Worm (Caenorhabditis elegans) whole organism, L1 larva: ENCODE measurements around the gene lgc-5.

Experiments used
- C16A3.4 ChIP-seq: fragments of 150-350 bp; optimal IDR thresholded peaks from 2 replicates; lab custom pipeline; 2014; ENCODE audit warnings: missing biosample characterization, missing genetic modification characterization
- alr-1 ChIP-seq: fragments of 200-800 bp; sonication (Bioruptor generic); optimal IDR thresholded peaks from 2 replicates; lab custom pipeline; 2018; ENCODE audit warnings: borderline replicate concordance, mild to moderate bottlenecking, missing genetic modification characterization, missing compliant biosample characterization
- aly-2 ChIP-seq: fragments of 150-350 bp; optimal IDR thresholded peaks from 2 replicates; lab custom pipeline; 2014; ENCODE audit warnings: missing biosample characterization, missing genetic modification characterization
- ceh-8 ChIP-seq: fragments of 200-800 bp; sonication (Bioruptor generic); optimal IDR thresholded peaks from 2 replicates; lab custom pipeline; 2018; ENCODE audit warnings: mild to moderate bottlenecking, missing genetic modification characterization, moderate library complexity, missing compliant biosample characterization
- ceh-82 ChIP-seq, 3 experiments: fragments of 150-350 bp in 1 of 3; sonication (generic microtip) in 2 of 3; optimal IDR thresholded peaks; 2 replicates each; lab custom pipeline; 2014 to 2017; ENCODE audit warnings: missing biosample characterization in 3 of 3, missing genetic modification characterization in 3 of 3
- ceh-88 ChIP-seq: fragments of 200-800 bp; sonication (Bioruptor generic); IDR thresholded peaks from 2 replicates; pipeline ENCODE4 v1.3.6; 2022; ENCODE audit warnings: missing genetic modification characterization, missing compliant biosample characterization
- efl-1 ChIP-seq, 4 experiments: fragments of 150-350 bp; optimal IDR thresholded peaks in 3 of 4; peaks in 1 of 4; 1 replicate in 1 of 4; 2 replicates in 3 of 4; lab custom pipeline; 2014; ENCODE audit warnings: missing biosample characterization in 2 of 4, missing genetic modification characterization in 2 of 4, missing genetic modification reagents in 2 of 4
- egl-27 ChIP-seq, 2 experiments: fragments of 150-350 bp in 1 of 2; sonication (generic microtip); optimal IDR thresholded peaks; 3 replicates each; lab custom pipeline; 2017 to 2018; ENCODE audit warnings: missing biosample characterization in 2 of 2, missing genetic modification characterization in 2 of 2, missing genetic modification reagents in 2 of 2
- elt-2 ChIP-seq: sonication (generic microtip); optimal IDR thresholded peaks from 2 replicates; lab custom pipeline; 2016; ENCODE audit warnings: missing genetic modification characterization, mild to moderate bottlenecking, inconsistent platforms, missing compliant biosample characterization, missing genetic modification reagents
- elt-3 ChIP-seq, 6 experiments: fragments of 150-350 bp in 1 of 6; sonication (generic microtip); optimal IDR thresholded peaks; 2 replicates each; lab custom pipeline; 2017 to 2018; ENCODE audit warnings: missing biosample characterization in 6 of 6, missing genetic modification characterization in 6 of 6, inconsistent platforms in 1 of 6
- fkh-8 ChIP-seq: sonication (generic microtip); optimal IDR thresholded peaks from 2 replicates; lab custom pipeline; 2016; ENCODE audit warnings: mild to moderate bottlenecking, missing genetic modification characterization, missing compliant biosample characterization
- grh-1 ChIP-seq: fragments of 200-800 bp; sonication (Bioruptor generic); IDR thresholded peaks from 2 replicates; pipeline ENCODE4 v1.3.6; 2022; ENCODE audit warnings: missing genetic modification reagents, missing genetic modification characterization, missing compliant biosample characterization
- hpl-2 ChIP-seq: fragments of 150-350 bp; optimal IDR thresholded peaks from 2 replicates; lab custom pipeline; 2014; ENCODE audit warnings: missing biosample characterization, missing genetic modification reagents, missing genetic modification characterization
- jun-1 ChIP-seq: fragments of 150-350 bp; optimal IDR thresholded peaks from 2 replicates; lab custom pipeline; 2014; ENCODE audit warnings: missing biosample characterization, missing genetic modification reagents, missing genetic modification characterization
- lin-35 ChIP-seq, 2 experiments: fragments of 150-350 bp; optimal IDR thresholded peaks; 2 replicates each; lab custom pipeline; 2014; ENCODE audit warnings: missing biosample characterization in 2 of 2, missing genetic modification characterization in 2 of 2, missing genetic modification reagents in 2 of 2
- lir-3 ChIP-seq: sonication (generic microtip); optimal IDR thresholded peaks from 2 replicates; lab custom pipeline; 2016; ENCODE audit warnings: mild to moderate bottlenecking, missing genetic modification characterization, moderate library complexity, missing compliant biosample characterization; ENCODE audit not compliant: poor library complexity
- lsy-2 ChIP-seq, 2 experiments: fragments of 150-350 bp; optimal IDR thresholded peaks; 2 replicates each; lab custom pipeline; 2014; ENCODE audit warnings: missing biosample characterization in 2 of 2, missing genetic modification characterization in 2 of 2
- mab-9 ChIP-seq: fragments of 200-800 bp; sonication (Bioruptor generic); IDR thresholded peaks from 2 replicates; pipeline ENCODE4 v1.3.6; 2022; ENCODE audit warnings: missing genetic modification reagents, missing genetic modification characterization, missing compliant biosample characterization
- mep-1 ChIP-seq: fragments of 150-350 bp; optimal IDR thresholded peaks from 2 replicates; lab custom pipeline; 2014; ENCODE audit warnings: missing biosample characterization, missing genetic modification characterization
- nhr-20 ChIP-seq: sonication (generic microtip); optimal IDR thresholded peaks from 2 replicates; lab custom pipeline; 2016; ENCODE audit warnings: mild to moderate bottlenecking, missing genetic modification characterization, missing compliant biosample characterization
- nhr-237 ChIP-seq: fragments of 150-350 bp; optimal IDR thresholded peaks from 2 replicates; lab custom pipeline; 2014; ENCODE audit warnings: missing biosample characterization, missing genetic modification characterization
- nhr-28 ChIP-seq: fragments of 150-350 bp; optimal IDR thresholded peaks from 2 replicates; lab custom pipeline; 2014; ENCODE audit warnings: missing biosample characterization, missing genetic modification characterization
- nhr-47 ChIP-seq: sonication (generic microtip); optimal IDR thresholded peaks from 2 replicates; lab custom pipeline; 2016; ENCODE audit warnings: mild to moderate bottlenecking, missing genetic modification characterization, moderate library complexity, missing compliant biosample characterization
- nhr-71 ChIP-seq: sonication (generic microtip); optimal IDR thresholded peaks from 2 replicates; lab custom pipeline; 2016; ENCODE audit warnings: mild to moderate bottlenecking, missing genetic modification characterization, moderate library complexity, missing compliant biosample characterization
- nhr-76 ChIP-seq: sonication (generic microtip); optimal IDR thresholded peaks from 2 replicates; lab custom pipeline; 2017; ENCODE audit warnings: missing biosample characterization, missing genetic modification characterization
- nhr-77 ChIP-seq: fragments of 150-350 bp; optimal IDR thresholded peaks from 2 replicates; lab custom pipeline; 2014; ENCODE audit warnings: missing biosample characterization, missing genetic modification characterization
- nhr-84 ChIP-seq: sonication (generic microtip); optimal IDR thresholded peaks from 2 replicates; lab custom pipeline; 2017; ENCODE audit warnings: missing biosample characterization, missing genetic modification characterization
- nhr-90 ChIP-seq: sonication (generic microtip); optimal IDR thresholded peaks from 2 replicates; lab custom pipeline; 2016; ENCODE audit warnings: mild to moderate bottlenecking, missing genetic modification characterization, missing compliant biosample characterization; ENCODE audit not compliant: poor library complexity
- pax-3 ChIP-seq: fragments of 200-800 bp; sonication (Bioruptor generic); optimal IDR thresholded peaks from 2 replicates; lab custom pipeline; 2018; ENCODE audit warnings: mild to moderate bottlenecking, missing genetic modification characterization, moderate library complexity, missing compliant biosample characterization
- pqm-1 ChIP-seq: sonication (generic microtip); optimal IDR thresholded peaks from 3 replicates; lab custom pipeline; 2017; ENCODE audit warnings: missing biosample characterization, missing genetic modification characterization
- skn-1 ChIP-seq: fragments of 150-350 bp; optimal IDR thresholded peaks from 2 replicates; lab custom pipeline; 2014; ENCODE audit warnings: missing biosample characterization, missing genetic modification characterization
- snpc-4 ChIP-seq: fragments of 150-350 bp; optimal IDR thresholded peaks from 2 replicates; lab custom pipeline; 2014; ENCODE audit warnings: missing biosample characterization, missing genetic modification characterization
- snu-23 ChIP-seq: sonication (generic microtip); optimal IDR thresholded peaks from 2 replicates; lab custom pipeline; 2016; ENCODE audit warnings: missing genetic modification characterization, missing compliant biosample characterization
- sup-37 ChIP-seq: fragments of 200-800 bp; sonication (Bioruptor generic); optimal IDR thresholded peaks from 2 replicates; lab custom pipeline; 2018; ENCODE audit warnings: mild to moderate bottlenecking, missing genetic modification characterization, missing compliant biosample characterization
- tlp-1 ChIP-seq: fragments of 150-350 bp; optimal IDR thresholded peaks from 2 replicates; lab custom pipeline; 2014; ENCODE audit warnings: missing biosample characterization, missing genetic modification characterization
- vab-15 ChIP-seq: sonication (generic microtip); optimal IDR thresholded peaks from 2 replicates; lab custom pipeline; 2017; ENCODE audit warnings: missing genotype, mild to moderate bottlenecking, missing genetic modification characterization, missing compliant biosample characterization
- xbp-1 ChIP-seq: sonication (generic microtip); optimal IDR thresholded peaks from 2 replicates; lab custom pipeline; 2016; ENCODE audit warnings: missing genetic modification characterization, missing compliant biosample characterization
- zip-4 ChIP-seq: fragments of 200-800 bp; sonication (Bioruptor generic); optimal IDR thresholded peaks from 2 replicates; lab custom pipeline; 2018; ENCODE audit warnings: mild to moderate bottlenecking, missing genetic modification characterization, moderate library complexity, missing compliant biosample characterization
- ztf-11 ChIP-seq, 2 experiments: sonication (generic microtip); optimal IDR thresholded peaks; 2 replicates each; lab custom pipeline; 2016 to 2017; ENCODE audit warnings: missing genetic modification characterization in 2 of 2, missing biosample characterization in 1 of 2, missing compliant biosample characterization in 1 of 2
- ztf-4 ChIP-seq: fragments of 150-350 bp; optimal IDR thresholded peaks from 2 replicates; lab custom pipeline; 2014; ENCODE audit warnings: missing biosample characterization, missing genetic modification characterization

The lgc-5 gene

DNA sequence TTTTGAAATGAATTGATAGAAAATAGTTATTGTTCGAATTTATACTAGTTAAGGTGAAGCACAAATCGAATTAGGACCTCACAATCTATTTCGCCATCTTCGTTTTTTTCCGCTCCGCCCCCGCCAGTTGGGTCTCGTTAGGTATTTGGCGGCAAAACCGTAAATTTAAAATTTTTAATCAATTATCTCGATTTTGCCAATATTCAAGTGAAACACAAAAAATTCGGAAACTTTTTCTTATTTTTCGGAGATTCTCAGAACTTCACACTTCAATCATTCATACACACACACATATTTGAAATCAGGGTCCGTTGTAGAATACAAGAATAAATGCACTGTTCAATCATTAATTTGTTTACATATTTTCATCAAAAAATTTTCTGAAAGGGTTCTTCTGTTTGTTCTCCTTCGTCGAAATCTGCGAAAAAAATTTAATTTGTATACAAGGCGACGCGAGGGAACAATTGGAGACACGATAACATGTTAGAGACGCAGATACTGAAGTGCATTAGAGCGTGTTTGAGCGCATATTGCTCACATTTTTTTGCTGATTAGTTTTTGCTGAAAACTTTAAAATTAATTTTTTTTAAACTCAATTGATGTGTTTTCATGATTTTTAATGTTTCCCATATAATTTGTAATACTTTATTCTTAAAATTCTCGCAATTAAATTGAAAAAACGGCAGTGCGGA lies 17.4 kb downstream of the lgc-5 start, which contains the start of gene D2096.5 (continued):
- TF ChIP-seq efl-1 (optimal IDR thresholded peaks at IDR 0.05; lab: Kevin White, UChicago) = peak; percentile 37 to 52
- peak in 1 of 2 experiments; percentile 27 for TF ChIP-seq efl-1 (GFP tag; optimal IDR thresholded peaks at IDR 0.05 in 1 of 2; lab: Kevin White, UChicago)
- no peak for TF ChIP-seq elt-3 (tag; optimal IDR thresholded peaks at IDR 0.05; lab: Kevin White, UChicago)
- no peak for TF ChIP-seq pax-3 (tag; lab: Kevin White, UChicago)
- TF ChIP-seq lsy-2 (tag; optimal IDR thresholded peaks at IDR 0.05; lab: Kevin White, UChicago) = no peak
- no peak for TF ChIP-seq zip-4 (GFP tag; lab: Kevin White, UChicago)
- no peak for TF ChIP-seq nhr-20 (tag; lab: Kevin White, UChicago)
- TF ChIP-seq alr-1 (tag; lab: Kevin White, UChicago) = no peak
- no peak for TF ChIP-seq nhr-77 (tag; lab: Kevin White, UChicago)

- no peak for TF ChIP-seq elt-2 (tag; lab: Kevin White, UChicago)
- no peak for TF ChIP-seq aly-2
- no peak for TF ChIP-seq xbp-1 (tag; lab: Kevin White, UChicago)
- TF ChIP-seq nhr-28 (tag; lab: Kevin White, UChicago) = no peak
- TF ChIP-seq nhr-71 (tag; lab: Kevin White, UChicago) = no peak
- TF ChIP-seq vab-15 (tag; lab: Kevin White, UChicago) = no peak
- no peak for TF ChIP-seq mab-9 (GFP tag; lab: Robert Waterston, UW)
- no peak for TF ChIP-seq nhr-84 (tag; lab: Kevin White, UChicago)
- no peak for TF ChIP-seq snpc-4
- TF ChIP-seq ceh-88 (GFP tag; lab: Robert Waterston, UW) = no peak
- TF ChIP-seq hpl-2 (GFP tag; lab: Kevin White, UChicago) = no peak
- no peak for TF ChIP-seq mep-1 (tag; lab: Kevin White, UChicago)
- TF ChIP-seq egl-27 (tag; optimal IDR thresholded peaks at IDR 0.05; lab: Kevin White, UChicago) = no peak
- TF ChIP-seq ztf-4 = no peak
These were observed 18.3 kb downstream of the lgc-5 start, which contains the start of gene sqv-1 for ce11 chrIV:8360817-8361216. sqv-1 (plus strand) TSS chrIV:8361117.

- TF ChIP-seq fkh-8 (no peak), C16A3.4 (no peak), ceh-8 (GFP tag; lab: Kevin White, UChicago) (no peak), nhr-47 (tag; lab: Kevin White, UChicago) (no peak), nhr-28 (tag; lab: Kevin White, UChicago) (no peak), jun-1 (tag; lab: Kevin White, UChicago) (no peak), hpl-2 (GFP tag; lab: Kevin White, UChicago) (no peak), nhr-237 (tag; lab: Kevin White, UChicago) (no peak), nhr-77 (tag; lab: Kevin White, UChicago) (no peak), nhr-20 (tag; lab: Kevin White, UChicago) (no peak), lir-3 (no peak)
These were observed 20.7 kb downstream of the lgc-5 start, which contains the start of gene D2096.12 for ce11 chrIV:8363163-8363562. D2096.12 (plus strand) TSS chrIV:8363463.

- TF ChIP-seq tlp-1 (tag; lab: Kevin White, UChicago) = no peak
- no peak for TF ChIP-seq nhr-90
- TF ChIP-seq pqm-1 (tag; lab: Kevin White, UChicago) = no peak
- TF ChIP-seq lin-35 (GFP tag; optimal IDR thresholded peaks at IDR 0.05; lab: Kevin White, UChicago) = peak in 1 of 2 experiments; percentile 5
- no peak for TF ChIP-seq lsy-2 (tag; optimal IDR thresholded peaks at IDR 0.05; lab: Kevin White, UChicago)
- no peak for TF ChIP-seq ztf-11 (tag; optimal IDR thresholded peaks at IDR 0.05; lab: Kevin White, UChicago)
- TF ChIP-seq snu-23 = no peak
- TF ChIP-seq ceh-82 (tag; optimal IDR thresholded peaks at IDR 0.05; lab: Kevin White, UChicago) = no peak
- TF ChIP-seq nhr-76 = no peak
- no peak for TF ChIP-seq sup-37 (GFP tag; lab: Kevin White, UChicago)
- no peak for TF ChIP-seq nhr-77 (tag; lab: Kevin White, UChicago)
- TF ChIP-seq elt-2 (tag; lab: Kevin White, UChicago) = peak; percentile 67
- TF ChIP-seq grh-1 (GFP tag; lab: Robert Waterston, UW) = no peak
- no peak for TF ChIP-seq skn-1 (tag; lab: Kevin White, UChicago)
These were observed 23.8 kb downstream of the lgc-5 start, which contains the start of gene aagr-1 for ce11 chrIV:8366295-8366694. aagr-1 (plus strand) TSS chrIV:8366521.
